Worm (Caenorhabditis elegans) whole organism, L1 larva: ENCODE results near the gene hmg-5.

Experiments used
- C04F5.9 ChIP-seq: sonication (generic microtip); optimal IDR thresholded peaks from 2 replicates; lab custom pipeline; 2016; ENCODE audit warnings: missing genetic modification characterization, missing compliant biosample characterization
- F16B12.6 ChIP-seq: fragments of 150-350 bp; optimal IDR thresholded peaks from 2 replicates; lab custom pipeline; 2014; ENCODE audit warnings: missing biosample characterization, missing genetic modification characterization
- aha-1 ChIP-seq: fragments of 150-350 bp; optimal IDR thresholded peaks from 2 replicates; lab custom pipeline; 2014; ENCODE audit warnings: missing biosample characterization, missing genetic modification characterization
- aly-2 ChIP-seq: fragments of 150-350 bp; optimal IDR thresholded peaks from 2 replicates; lab custom pipeline; 2014; ENCODE audit warnings: missing biosample characterization, missing genetic modification characterization
- ama-1 ChIP-seq: fragments of 150-350 bp; optimal IDR thresholded peaks from 2 replicates; lab custom pipeline; 2014
- blmp-1 ChIP-seq: fragments of 150-350 bp; optimal IDR thresholded peaks from 2 replicates; lab custom pipeline; 2014; ENCODE audit warnings: missing biosample characterization, missing genetic modification characterization
- ceh-63 ChIP-seq: fragments of 200-800 bp; sonication (Bioruptor generic); optimal IDR thresholded peaks from 2 replicates; lab custom pipeline; 2018; ENCODE audit warnings: mild to moderate bottlenecking, missing genetic modification characterization, missing compliant biosample characterization
- ceh-8 ChIP-seq: fragments of 200-800 bp; sonication (Bioruptor generic); optimal IDR thresholded peaks from 2 replicates; lab custom pipeline; 2018; ENCODE audit warnings: mild to moderate bottlenecking, missing genetic modification characterization, moderate library complexity, missing compliant biosample characterization
- ceh-82 ChIP-seq, 3 experiments: fragments of 150-350 bp in 1 of 3; sonication (generic microtip) in 2 of 3; optimal IDR thresholded peaks; 2 replicates each; lab custom pipeline; 2014 to 2017; ENCODE audit warnings: missing biosample characterization in 3 of 3, missing genetic modification characterization in 3 of 3
- ceh-90 ChIP-seq: sonication (generic microtip); optimal IDR thresholded peaks from 2 replicates; lab custom pipeline; 2016; ENCODE audit warnings: missing genetic modification characterization, missing compliant biosample characterization
- ces-1 ChIP-seq: fragments of 150-350 bp; optimal IDR thresholded peaks from 2 replicates; lab custom pipeline; 2014; ENCODE audit warnings: missing biosample characterization, missing genetic modification reagents, missing genetic modification characterization
- dpl-1 ChIP-seq, 3 experiments: fragments of 150-350 bp in 2 of 3; sonication (generic microtip) in 1 of 3; optimal IDR thresholded peaks; 2 replicates each; lab custom pipeline; 2014 to 2017; ENCODE audit warnings: missing biosample characterization in 3 of 3, missing genetic modification characterization in 3 of 3, missing genetic modification reagents in 3 of 3
- efl-1 ChIP-seq, 4 experiments: fragments of 150-350 bp; optimal IDR thresholded peaks in 3 of 4; peaks in 1 of 4; 1 replicate in 1 of 4; 2 replicates in 3 of 4; lab custom pipeline; 2014; ENCODE audit warnings: missing biosample characterization in 2 of 4, missing genetic modification characterization in 2 of 4, missing genetic modification reagents in 2 of 4
- egl-27 ChIP-seq, 2 experiments: fragments of 150-350 bp in 1 of 2; sonication (generic microtip); optimal IDR thresholded peaks; 3 replicates each; lab custom pipeline; 2017 to 2018; ENCODE audit warnings: missing biosample characterization in 2 of 2, missing genetic modification characterization in 2 of 2, missing genetic modification reagents in 2 of 2
- elt-3 ChIP-seq, 6 experiments: fragments of 150-350 bp in 1 of 6; sonication (generic microtip); optimal IDR thresholded peaks; 2 replicates each; lab custom pipeline; 2017 to 2018; ENCODE audit warnings: missing biosample characterization in 6 of 6, missing genetic modification characterization in 6 of 6, inconsistent platforms in 1 of 6
- ets-5 ChIP-seq: fragments of 200-800 bp; sonication (Bioruptor generic); IDR thresholded peaks from 2 replicates; pipeline ENCODE4 v1.3.6; 2022; ENCODE audit warnings: missing genetic modification characterization, missing compliant biosample characterization
- fkh-10 ChIP-seq: sonication (generic microtip); optimal IDR thresholded peaks from 2 replicates; lab custom pipeline; 2017; ENCODE audit warnings: missing biosample characterization, missing genetic modification reagents, missing genetic modification characterization
- fkh-4 ChIP-seq: sonication (generic microtip); optimal IDR thresholded peaks from 2 replicates; lab custom pipeline; 2016; ENCODE audit warnings: missing compliant biosample characterization, missing genetic modification characterization, borderline replicate concordance
- fkh-8 ChIP-seq: sonication (generic microtip); optimal IDR thresholded peaks from 2 replicates; lab custom pipeline; 2016; ENCODE audit warnings: mild to moderate bottlenecking, missing genetic modification characterization, missing compliant biosample characterization
- hlh-17 ChIP-seq: fragments of 200-800 bp; sonication (Bioruptor generic); optimal IDR thresholded peaks from 2 replicates; lab custom pipeline; 2018; ENCODE audit warnings: missing genetic modification characterization, mild to moderate bottlenecking, missing compliant biosample characterization, moderate library complexity, borderline replicate concordance
- hlh-4 ChIP-seq: sonication (generic microtip); optimal IDR thresholded peaks from 2 replicates; lab custom pipeline; 2016; ENCODE audit warnings: mild to moderate bottlenecking, missing genetic modification characterization, missing compliant biosample characterization
- isw-1 ChIP-seq: fragments of 200-800 bp; sonication (Bioruptor generic); IDR thresholded peaks from 2 replicates; pipeline ENCODE4 v1.3.6; 2022; ENCODE audit warnings: missing genetic modification characterization, missing compliant biosample characterization
- lin-14 ChIP-seq: fragments of 200-800 bp; sonication (Bioruptor generic); optimal IDR thresholded peaks from 2 replicates; lab custom pipeline; 2018; ENCODE audit warnings: mild to moderate bottlenecking, missing genetic modification characterization, moderate library complexity, missing compliant biosample characterization
- lin-35 ChIP-seq, 2 experiments: fragments of 150-350 bp; optimal IDR thresholded peaks; 2 replicates each; lab custom pipeline; 2014; ENCODE audit warnings: missing biosample characterization in 2 of 2, missing genetic modification characterization in 2 of 2, missing genetic modification reagents in 2 of 2
- lin-39 ChIP-seq: fragments of 150-350 bp; optimal IDR thresholded peaks from 2 replicates; lab custom pipeline; 2014; ENCODE audit warnings: missing biosample characterization, missing genetic modification reagents, missing genetic modification characterization
- lir-3 ChIP-seq: sonication (generic microtip); optimal IDR thresholded peaks from 2 replicates; lab custom pipeline; 2016; ENCODE audit warnings: mild to moderate bottlenecking, missing genetic modification characterization, moderate library complexity, missing compliant biosample characterization; ENCODE audit not compliant: poor library complexity
- lsy-2 ChIP-seq, 2 experiments: fragments of 150-350 bp; optimal IDR thresholded peaks; 2 replicates each; lab custom pipeline; 2014; ENCODE audit warnings: missing biosample characterization in 2 of 2, missing genetic modification characterization in 2 of 2
- mdl-1 ChIP-seq, 2 experiments: fragments of 150-350 bp; optimal IDR thresholded peaks; 2 replicates each; lab custom pipeline; 2014 to 2017; ENCODE audit warnings: missing biosample characterization in 2 of 2, missing genetic modification characterization in 2 of 2, inconsistent platforms in 1 of 2
- mef-2 ChIP-seq: fragments of 150-350 bp; optimal IDR thresholded peaks from 2 replicates; lab custom pipeline; 2014; ENCODE audit warnings: missing biosample characterization, missing genetic modification characterization
- mep-1 ChIP-seq: fragments of 150-350 bp; optimal IDR thresholded peaks from 2 replicates; lab custom pipeline; 2014; ENCODE audit warnings: missing biosample characterization, missing genetic modification characterization
- nhr-11 ChIP-seq: fragments of 150-350 bp; optimal IDR thresholded peaks from 2 replicates; lab custom pipeline; 2014; ENCODE audit warnings: missing biosample characterization, missing genetic modification characterization
- nhr-12 ChIP-seq: sonication (generic microtip); optimal IDR thresholded peaks from 2 replicates; lab custom pipeline; 2017; ENCODE audit warnings: missing biosample characterization, missing genetic modification characterization
- nhr-47 ChIP-seq: sonication (generic microtip); optimal IDR thresholded peaks from 2 replicates; lab custom pipeline; 2016; ENCODE audit warnings: mild to moderate bottlenecking, missing genetic modification characterization, moderate library complexity, missing compliant biosample characterization
- nhr-71 ChIP-seq: sonication (generic microtip); optimal IDR thresholded peaks from 2 replicates; lab custom pipeline; 2016; ENCODE audit warnings: mild to moderate bottlenecking, missing genetic modification characterization, moderate library complexity, missing compliant biosample characterization
- nhr-76 ChIP-seq: sonication (generic microtip); optimal IDR thresholded peaks from 2 replicates; lab custom pipeline; 2017; ENCODE audit warnings: missing biosample characterization, missing genetic modification characterization
- nhr-77 ChIP-seq: fragments of 150-350 bp; optimal IDR thresholded peaks from 2 replicates; lab custom pipeline; 2014; ENCODE audit warnings: missing biosample characterization, missing genetic modification characterization
- nhr-85 ChIP-seq: sonication (generic microtip); peaks from one replicate; lab custom pipeline; 2016; ENCODE audit warnings: missing genetic modification characterization, inconsistent platforms, missing compliant biosample characterization
- pax-3 ChIP-seq: fragments of 200-800 bp; sonication (Bioruptor generic); optimal IDR thresholded peaks from 2 replicates; lab custom pipeline; 2018; ENCODE audit warnings: mild to moderate bottlenecking, missing genetic modification characterization, moderate library complexity, missing compliant biosample characterization
- pqm-1 ChIP-seq: sonication (generic microtip); optimal IDR thresholded peaks from 3 replicates; lab custom pipeline; 2017; ENCODE audit warnings: missing biosample characterization, missing genetic modification characterization
- sox-4 ChIP-seq: sonication (generic microtip); optimal IDR thresholded peaks from 2 replicates; lab custom pipeline; 2016; ENCODE audit warnings: missing genetic modification characterization, missing compliant biosample characterization
- sptf-1 ChIP-seq: fragments of 150-350 bp; optimal IDR thresholded peaks from 2 replicates; lab custom pipeline; 2014; ENCODE audit warnings: missing biosample characterization, missing genetic modification characterization
- tbx-2 ChIP-seq: sonication (generic microtip); optimal IDR thresholded peaks from 2 replicates; lab custom pipeline; 2016; ENCODE audit warnings: missing genetic modification characterization, missing compliant biosample characterization
- unc-130 ChIP-seq: fragments of 150-350 bp; optimal IDR thresholded peaks from 2 replicates; lab custom pipeline; 2017; ENCODE audit warnings: missing biosample characterization, missing genetic modification characterization, inconsistent platforms
- vab-15 ChIP-seq: sonication (generic microtip); optimal IDR thresholded peaks from 2 replicates; lab custom pipeline; 2017; ENCODE audit warnings: missing genotype, mild to moderate bottlenecking, missing genetic modification characterization, missing compliant biosample characterization
- xbp-1 ChIP-seq: sonication (generic microtip); optimal IDR thresholded peaks from 2 replicates; lab custom pipeline; 2016; ENCODE audit warnings: missing genetic modification characterization, missing compliant biosample characterization
- zag-1 ChIP-seq: fragments of 150-350 bp; optimal IDR thresholded peaks from 2 replicates; lab custom pipeline; 2014; ENCODE audit warnings: missing biosample characterization, missing genetic modification characterization
- zip-4 ChIP-seq: fragments of 200-800 bp; sonication (Bioruptor generic); optimal IDR thresholded peaks from 2 replicates; lab custom pipeline; 2018; ENCODE audit warnings: mild to moderate bottlenecking, missing genetic modification characterization, moderate library complexity, missing compliant biosample characterization
- ztf-11 ChIP-seq, 2 experiments: sonication (generic microtip); optimal IDR thresholded peaks; 2 replicates each; lab custom pipeline; 2016 to 2017; ENCODE audit warnings: missing genetic modification characterization in 2 of 2, missing biosample characterization in 1 of 2, missing compliant biosample characterization in 1 of 2
- ztf-4 ChIP-seq: fragments of 150-350 bp; optimal IDR thresholded peaks from 2 replicates; lab custom pipeline; 2014; ENCODE audit warnings: missing biosample characterization, missing genetic modification characterization

hmg-5 gene

DNA sequence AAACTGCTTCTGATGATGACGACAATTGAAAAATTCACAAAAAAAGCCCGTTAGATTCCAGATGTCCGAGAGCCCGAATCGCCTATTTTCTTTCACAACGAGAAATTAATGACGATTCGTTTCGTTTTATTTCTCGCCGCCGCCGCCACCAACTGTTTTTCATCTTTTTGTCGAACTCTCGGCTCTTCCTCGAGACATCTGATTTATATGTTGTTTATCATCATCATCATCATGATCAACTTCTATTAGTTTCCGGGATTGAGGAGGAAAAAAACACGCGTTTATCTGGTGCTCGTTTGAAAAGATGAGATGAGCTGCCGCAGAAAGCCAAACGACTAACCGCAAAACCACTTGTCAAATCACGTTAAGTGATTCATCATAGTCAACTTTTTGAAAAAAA, 13.5 kb upstream of the hmg-5 start (continued):
- TF ChIP-seq egl-27 (tag; optimal IDR thresholded peaks at IDR 0.05; lab: Kevin White, UChicago) (no peak), lir-3 (no peak), elt-3 (tag; optimal IDR thresholded peaks at IDR 0.05; lab: Kevin White, UChicago) (no peak), C04F5.9 (tag; lab: Kevin White, UChicago) (no peak), mef-2 (tag; lab: Kevin White, UChicago) (no peak), nhr-12 (tag; lab: Kevin White, UChicago) (no peak), ztf-11 (tag; optimal IDR thresholded peaks at IDR 0.05; lab: Kevin White, UChicago) (no peak), vab-15 (tag; lab: Kevin White, UChicago) (no peak), nhr-77 (no peak), mep-1 (tag; lab: Kevin White, UChicago) (no peak), nhr-11 (tag; lab: Kevin White, UChicago) (no peak), nhr-85 (tag; lab: Kevin White, UChicago) (no peak), aly-2 (no peak), lin-39 (tag; lab: Kevin White, UChicago) (no peak), zag-1 (tag; lab: Kevin White, UChicago) (no peak), sox-4 (tag; lab: Kevin White, UChicago) (no peak), ceh-63 (no peak), ceh-82 (tag; optimal IDR thresholded peaks at IDR 0.05; lab: Kevin White, UChicago) (no peak), hlh-4 (no peak), unc-130 (tag; lab: Kevin White, UChicago) (peak; percentile 22), nhr-47 (no peak), lin-14 (peak; percentile 65), hlh-17 (GFP tag; lab: Kevin White, UChicago) (no peak), efl-1 (optimal IDR thresholded peaks at IDR 0.05; lab: Kevin White, UChicago) (no peak), efl-1 (GFP tag; optimal IDR thresholded peaks at IDR 0.05 in 1 of 2; lab: Kevin White, UChicago) (no peak), ets-5 (GFP tag; lab: Robert Waterston, UW) (no peak), F16B12.6 (tag; lab: Kevin White, UChicago) (no peak), lsy-2 (tag; optimal IDR thresholded peaks at IDR 0.05; lab: Kevin White, UChicago) (peak in 1 of 2 experiments; percentile 13), mdl-1 (tag; optimal IDR thresholded peaks at IDR 0.05; lab: Kevin White, UChicago) (no peak), lin-35 (GFP tag; optimal IDR thresholded peaks at IDR 0.05; lab: Kevin White, UChicago) (no peak), fkh-8 (tag; lab: Kevin White, UChicago) (no peak), sptf-1 (tag; lab: Kevin White, UChicago) (no peak), xbp-1 (tag; lab: Kevin White, UChicago) (no peak), ceh-8 (GFP tag; lab: Kevin White, UChicago) (no peak), pax-3 (tag; lab: Kevin White, UChicago) (no peak), blmp-1 (tag; lab: Kevin White, UChicago) (no peak), aha-1 (tag; lab: Kevin White, UChicago) (no peak), dpl-1 (GFP tag; optimal IDR thresholded peaks at IDR 0.05; lab: Kevin White, UChicago) (no peak), nhr-76 (no peak), nhr-71 (peak; percentile 56), isw-1 (GFP tag; lab: Robert Waterston, UW) (no peak), fkh-4 (tag; lab: Kevin White, UChicago) (peak; percentile 46), ztf-4 (tag; lab: Kevin White, UChicago) (no peak), pqm-1 (no peak), ces-1 (no peak), zip-4 (GFP tag; lab: Kevin White, UChicago) (no peak), ama-1 (no peak), fkh-10 (no peak), tbx-2 (tag; lab: Kevin White, UChicago) (no peak), ceh-90 (tag; lab: Kevin White, UChicago) (no peak)
- TF ChIP-seq, all 84 proteins: peak for 9
